Worm (Caenorhabditis elegans): ENCODE results near the gene F56H9.8.

ce11 chrV:12607113-12607512, 37.5 kb upstream of the F56H9.8 start, which contains the start of gene erg-28:
- TF ChIP-seq pag-3 (tag; optimal IDR thresholded peaks at IDR 0.05; ENCODE audit: borderline replicate concordance) (no peak), dve-1 (tag; optimal IDR thresholded peaks at IDR 0.05) (no peak), dmd-4 (tag; optimal IDR thresholded peaks at IDR 0.05; ENCODE audit: borderline replicate concordance) (no peak), odd-2 (tag; optimal IDR thresholded peaks at IDR 0.05) (no peak), ahr-1 (tag; optimal IDR thresholded peaks at IDR 0.05) (no peak)
